Fruit fly (Drosophila melanogaster): ENCODE data around the gene gish.

- TF ChIP-seq topi (GFP tag; optimal IDR thresholded peaks at IDR 0.05) (no peak), CG6792 (GFP tag; optimal IDR thresholded peaks at IDR 0.05) (no peak), Met (GFP tag; optimal IDR thresholded peaks at IDR 0.05) (no peak)
These were observed 2.3 kb downstream of the gish start for dm6 chr3R:16274534-16274933.
